Fruit fly (Drosophila melanogaster) Kc167 (cell line): ENCODE data around the gene Mgat4a.

Experiments
- Myc ChIP-seq: fragments of >200 bp; optimal IDR thresholded peaks from 2 replicates; lab custom pipeline; 2017; ENCODE audit warnings: missing external identifiers
- Sin3A ChIP-seq: fragments of >200 bp; optimal IDR thresholded peaks from 2 replicates; lab custom pipeline; 2018; ENCODE audit warnings: missing external identifiers
- h ChIP-seq: fragments of >200 bp; optimal IDR thresholded peaks from 3 replicates; lab custom pipeline; 2018; ENCODE audit warnings: missing external identifiers
- insv ChIP-seq: fragments of >200 bp; optimal IDR thresholded peaks from 3 replicates; lab custom pipeline; 2018; ENCODE audit warnings: missing external identifiers
- psq ChIP-seq: fragments of >200 bp; optimal IDR thresholded peaks from 2 replicates; lab custom pipeline; 2017; ENCODE audit warnings: missing external identifiers
- ttk ChIP-seq: sonication (Bioruptor generic); optimal IDR thresholded peaks from 2 replicates; lab custom pipeline; 2017; ENCODE audit warnings: missing external identifiers

DNA sequence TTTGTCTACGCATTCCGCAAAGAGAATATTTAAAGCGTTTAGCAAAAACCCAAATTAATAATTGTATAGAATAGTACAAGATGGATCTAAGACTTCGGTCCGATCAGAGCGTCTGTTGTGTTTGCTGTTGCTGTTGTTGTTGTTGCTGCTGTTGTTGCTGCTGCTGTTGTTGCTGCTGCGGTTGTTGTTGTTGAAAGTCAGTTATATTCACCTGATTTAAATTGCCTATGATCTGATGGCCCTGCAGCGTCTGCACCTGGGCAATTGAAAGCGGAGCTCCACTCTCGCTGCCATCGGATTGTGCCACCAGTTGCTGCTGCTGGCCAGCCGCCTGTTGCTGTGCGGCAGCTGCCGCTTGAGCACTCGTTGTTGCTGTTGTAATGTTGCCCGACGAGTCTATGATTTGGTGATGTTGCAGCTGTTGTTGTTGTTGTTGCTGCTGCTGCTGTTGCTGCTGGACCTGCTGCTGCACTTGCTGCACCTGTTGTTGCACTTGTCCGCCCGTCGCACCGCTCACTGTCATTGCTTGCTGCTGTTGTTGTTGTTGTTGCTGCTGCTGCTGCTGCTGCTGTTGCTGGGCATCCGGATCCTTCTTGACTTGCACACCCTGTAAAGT is 10.7 kb upstream of the Mgat4a start:
- no peak for TF ChIP-seq ttk (lab: Kevin White, UChicago)
- TF ChIP-seq h (lab: Kevin White, UChicago), result no peak
- no peak for TF ChIP-seq Sin3A (lab: Kevin White, UChicago)
- no peak for TF ChIP-seq Myc (lab: Kevin White, UChicago)
- no peak for TF ChIP-seq psq (lab: Kevin White, UChicago)
- no peak for TF ChIP-seq insv
